Fruit fly (Drosophila melanogaster) whole organism, pupa: Measurements from ENCODE around the gene lawc.

Experiments
- CG10348 ChIP-seq: fragments of 200-800 bp; sonication (Bioruptor generic); IDR thresholded peaks from 2 replicates; pipeline ENCODE4 v1.3.6; 2022; ENCODE audit warnings: missing biosample characterization, missing genetic modification characterization
- CG12605 ChIP-seq: fragments of 200-800 bp; sonication (Bioruptor generic); IDR thresholded peaks from 2 replicates; pipeline ENCODE4 v1.3.6; 2022; ENCODE audit warnings: missing biosample characterization, missing genetic modification characterization
- CG13204 ChIP-seq: fragments of 200-800 bp; sonication (Bioruptor generic); optimal IDR thresholded peaks from 2 replicates; lab custom pipeline; 2018; ENCODE audit warnings: missing biosample characterization, mild to moderate bottlenecking, missing genetic modification characterization, moderate library complexity
- CG34367 ChIP-seq: fragments of 200-800 bp; sonication (Bioruptor generic); optimal IDR thresholded peaks from 2 replicates; lab custom pipeline; 2018; ENCODE audit warnings: missing biosample characterization, mild to moderate bottlenecking, missing genetic modification characterization
- CG4496 ChIP-seq: fragments of 200-800 bp; sonication (Bioruptor generic); IDR thresholded peaks from 3 replicates; pipeline ENCODE4 v1.3.6; 2022; ENCODE audit warnings: missing biosample characterization, missing genetic modification characterization
- CG8301 ChIP-seq: fragments of 200-800 bp; sonication (Bioruptor generic); optimal IDR thresholded peaks from 2 replicates; lab custom pipeline; 2018; ENCODE audit warnings: missing biosample characterization, mild to moderate bottlenecking, missing genetic modification characterization
- CG9948 ChIP-seq: fragments of 200-800 bp; sonication (Bioruptor generic); optimal IDR thresholded peaks from 2 replicates; lab custom pipeline; 2018; ENCODE audit warnings: missing biosample characterization, mild to moderate bottlenecking, missing genetic modification characterization, moderate library complexity
- Pif1A ChIP-seq: fragments of 200-800 bp; sonication (Bioruptor generic); optimal IDR thresholded peaks from 3 replicates; lab custom pipeline; 2016; ENCODE audit warnings: missing biosample characterization, missing genetic modification characterization
- Snoo ChIP-seq: fragments of 200-800 bp; sonication (Bioruptor generic); optimal IDR thresholded peaks from 3 replicates; lab custom pipeline; 2017; ENCODE audit warnings: missing biosample characterization, mild to moderate bottlenecking, missing genetic modification characterization, inconsistent platforms
- fd96Ca ChIP-seq: fragments of 200-800 bp; sonication (Bioruptor generic); IDR thresholded peaks from 3 replicates; pipeline ENCODE4 v1.3.6; 2022; ENCODE audit warnings: missing biosample characterization, missing genetic modification characterization

DNA sequence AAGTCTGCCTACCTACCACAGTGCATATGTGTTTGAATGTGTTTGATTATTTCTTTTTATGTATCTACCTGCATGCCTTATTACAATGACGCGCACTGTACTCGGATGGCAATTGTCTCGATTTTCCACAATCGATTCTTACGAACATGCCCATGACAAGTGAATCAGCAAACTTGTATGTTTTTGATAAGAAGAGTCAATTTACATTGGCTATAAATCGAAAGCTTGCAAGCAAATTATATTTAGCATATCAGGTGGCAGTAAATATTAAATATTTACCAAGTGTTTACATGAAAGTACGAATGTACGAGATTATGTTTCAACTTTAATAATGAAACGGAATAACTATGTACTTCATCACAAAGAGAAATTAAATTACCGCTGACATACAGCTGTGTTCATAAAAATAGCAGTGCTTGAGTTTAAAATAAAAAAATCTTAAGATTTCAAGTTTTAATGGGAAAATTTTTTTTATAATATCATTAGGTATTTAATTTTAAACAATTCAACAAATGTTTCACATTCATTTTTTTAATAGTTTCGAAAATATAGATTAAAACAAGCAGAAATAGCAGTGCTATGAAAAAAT is 48.1 kb upstream of the lawc start:
- TF ChIP-seq fd96Ca (GFP tag; lab: Robert Waterston, UW) (no peak), Snoo (tag; lab: Kevin White, UChicago) (no peak), CG9948 (tag; lab: Kevin White, UChicago) (no peak), CG8301 (tag; lab: Kevin White, UChicago) (no peak), CG12605 (no peak), CG10348 (no peak), CG34367 (no peak), CG4496 (no peak), Pif1A (no peak), CG13204 (GFP tag; lab: Kevin White, UChicago) (no peak)
